Worm (Caenorhabditis elegans) whole organism, L1 larva: ENCODE results near the gene ZK185.3.

Source experiments
- C04F5.9 ChIP-seq: sonication (generic microtip); optimal IDR thresholded peaks from 2 replicates; lab custom pipeline; 2016; ENCODE audit warnings: missing genetic modification characterization, missing compliant biosample characterization
- Y116A8C.19 ChIP-seq: sonication (generic microtip); optimal IDR thresholded peaks from 2 replicates; lab custom pipeline; 2016; ENCODE audit warnings: missing compliant biosample characterization, missing genetic modification characterization, borderline replicate concordance
- aha-1 ChIP-seq: fragments of 150-350 bp; optimal IDR thresholded peaks from 2 replicates; lab custom pipeline; 2014; ENCODE audit warnings: missing biosample characterization, missing genetic modification characterization
- aly-2 ChIP-seq: fragments of 150-350 bp; optimal IDR thresholded peaks from 2 replicates; lab custom pipeline; 2014; ENCODE audit warnings: missing biosample characterization, missing genetic modification characterization
- blmp-1 ChIP-seq: fragments of 150-350 bp; optimal IDR thresholded peaks from 2 replicates; lab custom pipeline; 2014; ENCODE audit warnings: missing biosample characterization, missing genetic modification characterization
- ceh-63 ChIP-seq: fragments of 200-800 bp; sonication (Bioruptor generic); optimal IDR thresholded peaks from 2 replicates; lab custom pipeline; 2018; ENCODE audit warnings: mild to moderate bottlenecking, missing genetic modification characterization, missing compliant biosample characterization
- ceh-8 ChIP-seq: fragments of 200-800 bp; sonication (Bioruptor generic); optimal IDR thresholded peaks from 2 replicates; lab custom pipeline; 2018; ENCODE audit warnings: mild to moderate bottlenecking, missing genetic modification characterization, moderate library complexity, missing compliant biosample characterization
- ceh-90 ChIP-seq: sonication (generic microtip); optimal IDR thresholded peaks from 2 replicates; lab custom pipeline; 2016; ENCODE audit warnings: missing genetic modification characterization, missing compliant biosample characterization
- ces-1 ChIP-seq: fragments of 150-350 bp; optimal IDR thresholded peaks from 2 replicates; lab custom pipeline; 2014; ENCODE audit warnings: missing biosample characterization, missing genetic modification reagents, missing genetic modification characterization
- dsc-1 ChIP-seq: sonication (generic microtip); optimal IDR thresholded peaks from 2 replicates; lab custom pipeline; 2016; ENCODE audit warnings: mild to moderate bottlenecking, missing genetic modification characterization, missing compliant biosample characterization
- egl-27 ChIP-seq, 2 experiments: fragments of 150-350 bp in 1 of 2; sonication (generic microtip); optimal IDR thresholded peaks; 3 replicates each; lab custom pipeline; 2017 to 2018; ENCODE audit warnings: missing biosample characterization in 2 of 2, missing genetic modification characterization in 2 of 2, missing genetic modification reagents in 2 of 2
- ets-5 ChIP-seq: fragments of 200-800 bp; sonication (Bioruptor generic); IDR thresholded peaks from 2 replicates; pipeline ENCODE4 v1.3.6; 2022; ENCODE audit warnings: missing genetic modification characterization, missing compliant biosample characterization
- fkh-8 ChIP-seq: sonication (generic microtip); optimal IDR thresholded peaks from 2 replicates; lab custom pipeline; 2016; ENCODE audit warnings: mild to moderate bottlenecking, missing genetic modification characterization, missing compliant biosample characterization
- hlh-17 ChIP-seq: fragments of 200-800 bp; sonication (Bioruptor generic); optimal IDR thresholded peaks from 2 replicates; lab custom pipeline; 2018; ENCODE audit warnings: missing genetic modification characterization, mild to moderate bottlenecking, missing compliant biosample characterization, moderate library complexity, borderline replicate concordance
- hlh-4 ChIP-seq: sonication (generic microtip); optimal IDR thresholded peaks from 2 replicates; lab custom pipeline; 2016; ENCODE audit warnings: mild to moderate bottlenecking, missing genetic modification characterization, missing compliant biosample characterization
- hpl-2 ChIP-seq: fragments of 150-350 bp; optimal IDR thresholded peaks from 2 replicates; lab custom pipeline; 2014; ENCODE audit warnings: missing biosample characterization, missing genetic modification reagents, missing genetic modification characterization
- isw-1 ChIP-seq: fragments of 200-800 bp; sonication (Bioruptor generic); IDR thresholded peaks from 2 replicates; pipeline ENCODE4 v1.3.6; 2022; ENCODE audit warnings: missing genetic modification characterization, missing compliant biosample characterization
- jun-1 ChIP-seq: fragments of 150-350 bp; optimal IDR thresholded peaks from 2 replicates; lab custom pipeline; 2014; ENCODE audit warnings: missing biosample characterization, missing genetic modification reagents, missing genetic modification characterization
- lin-13 ChIP-seq: fragments of 150-350 bp; optimal IDR thresholded peaks from 2 replicates; lab custom pipeline; 2014; ENCODE audit warnings: missing biosample characterization, missing genetic modification reagents, missing genetic modification characterization
- lin-14 ChIP-seq: fragments of 200-800 bp; sonication (Bioruptor generic); optimal IDR thresholded peaks from 2 replicates; lab custom pipeline; 2018; ENCODE audit warnings: mild to moderate bottlenecking, missing genetic modification characterization, moderate library complexity, missing compliant biosample characterization
- lin-35 ChIP-seq, 2 experiments: fragments of 150-350 bp; optimal IDR thresholded peaks; 2 replicates each; lab custom pipeline; 2014; ENCODE audit warnings: missing biosample characterization in 2 of 2, missing genetic modification characterization in 2 of 2, missing genetic modification reagents in 2 of 2
- lin-39 ChIP-seq: fragments of 150-350 bp; optimal IDR thresholded peaks from 2 replicates; lab custom pipeline; 2014; ENCODE audit warnings: missing biosample characterization, missing genetic modification reagents, missing genetic modification characterization
- lsy-2 ChIP-seq, 2 experiments: fragments of 150-350 bp; optimal IDR thresholded peaks; 2 replicates each; lab custom pipeline; 2014; ENCODE audit warnings: missing biosample characterization in 2 of 2, missing genetic modification characterization in 2 of 2
- mab-9 ChIP-seq: fragments of 200-800 bp; sonication (Bioruptor generic); IDR thresholded peaks from 2 replicates; pipeline ENCODE4 v1.3.6; 2022; ENCODE audit warnings: missing genetic modification reagents, missing genetic modification characterization, missing compliant biosample characterization
- mdl-1 ChIP-seq, 2 experiments: fragments of 150-350 bp; optimal IDR thresholded peaks; 2 replicates each; lab custom pipeline; 2014 to 2017; ENCODE audit warnings: missing biosample characterization in 2 of 2, missing genetic modification characterization in 2 of 2, inconsistent platforms in 1 of 2
- mep-1 ChIP-seq: fragments of 150-350 bp; optimal IDR thresholded peaks from 2 replicates; lab custom pipeline; 2014; ENCODE audit warnings: missing biosample characterization, missing genetic modification characterization
- nhr-12 ChIP-seq: sonication (generic microtip); optimal IDR thresholded peaks from 2 replicates; lab custom pipeline; 2017; ENCODE audit warnings: missing biosample characterization, missing genetic modification characterization
- nhr-20 ChIP-seq: sonication (generic microtip); optimal IDR thresholded peaks from 2 replicates; lab custom pipeline; 2016; ENCODE audit warnings: mild to moderate bottlenecking, missing genetic modification characterization, missing compliant biosample characterization
- nhr-28 ChIP-seq: fragments of 150-350 bp; optimal IDR thresholded peaks from 2 replicates; lab custom pipeline; 2014; ENCODE audit warnings: missing biosample characterization, missing genetic modification characterization
- nhr-71 ChIP-seq: sonication (generic microtip); optimal IDR thresholded peaks from 2 replicates; lab custom pipeline; 2016; ENCODE audit warnings: mild to moderate bottlenecking, missing genetic modification characterization, moderate library complexity, missing compliant biosample characterization
- nhr-76 ChIP-seq: sonication (generic microtip); optimal IDR thresholded peaks from 2 replicates; lab custom pipeline; 2017; ENCODE audit warnings: missing biosample characterization, missing genetic modification characterization
- nhr-77 ChIP-seq: fragments of 150-350 bp; optimal IDR thresholded peaks from 2 replicates; lab custom pipeline; 2014; ENCODE audit warnings: missing biosample characterization, missing genetic modification characterization
- nhr-84 ChIP-seq: sonication (generic microtip); optimal IDR thresholded peaks from 2 replicates; lab custom pipeline; 2017; ENCODE audit warnings: missing biosample characterization, missing genetic modification characterization
- nhr-90 ChIP-seq: sonication (generic microtip); optimal IDR thresholded peaks from 2 replicates; lab custom pipeline; 2016; ENCODE audit warnings: mild to moderate bottlenecking, missing genetic modification characterization, missing compliant biosample characterization; ENCODE audit not compliant: poor library complexity
- pag-3 ChIP-seq: sonication (generic microtip); optimal IDR thresholded peaks from 2 replicates; lab custom pipeline; 2017; ENCODE audit warnings: missing genetic modification characterization, mild to moderate bottlenecking, missing compliant biosample characterization, antibody characterized with exemption, borderline replicate concordance; ENCODE audit not compliant: insufficient read depth
- rnt-1 ChIP-seq: sonication (generic microtip); optimal IDR thresholded peaks from 2 replicates; lab custom pipeline; 2016; ENCODE audit warnings: mild to moderate bottlenecking, missing genetic modification characterization, moderate library complexity, missing compliant biosample characterization
- skn-1 ChIP-seq: fragments of 150-350 bp; optimal IDR thresholded peaks from 2 replicates; lab custom pipeline; 2014; ENCODE audit warnings: missing biosample characterization, missing genetic modification characterization
- snpc-4 ChIP-seq: fragments of 150-350 bp; optimal IDR thresholded peaks from 2 replicates; lab custom pipeline; 2014; ENCODE audit warnings: missing biosample characterization, missing genetic modification characterization
- sptf-1 ChIP-seq: fragments of 150-350 bp; optimal IDR thresholded peaks from 2 replicates; lab custom pipeline; 2014; ENCODE audit warnings: missing biosample characterization, missing genetic modification characterization
- sup-37 ChIP-seq: fragments of 200-800 bp; sonication (Bioruptor generic); optimal IDR thresholded peaks from 2 replicates; lab custom pipeline; 2018; ENCODE audit warnings: mild to moderate bottlenecking, missing genetic modification characterization, missing compliant biosample characterization
- tlp-1 ChIP-seq: fragments of 150-350 bp; optimal IDR thresholded peaks from 2 replicates; lab custom pipeline; 2014; ENCODE audit warnings: missing biosample characterization, missing genetic modification characterization
- unc-130 ChIP-seq: fragments of 150-350 bp; optimal IDR thresholded peaks from 2 replicates; lab custom pipeline; 2017; ENCODE audit warnings: missing biosample characterization, missing genetic modification characterization, inconsistent platforms
- unc-86 ChIP-seq: sonication (generic microtip); optimal IDR thresholded peaks from 2 replicates; lab custom pipeline; 2016; ENCODE audit warnings: missing genetic modification characterization, missing compliant biosample characterization
- ztf-11 ChIP-seq, 2 experiments: sonication (generic microtip); optimal IDR thresholded peaks; 2 replicates each; lab custom pipeline; 2016 to 2017; ENCODE audit warnings: missing genetic modification characterization in 2 of 2, missing biosample characterization in 1 of 2, missing compliant biosample characterization in 1 of 2
- ztf-4 ChIP-seq: fragments of 150-350 bp; optimal IDR thresholded peaks from 2 replicates; lab custom pipeline; 2014; ENCODE audit warnings: missing biosample characterization, missing genetic modification characterization

ZK185.3 gene

DNA sequence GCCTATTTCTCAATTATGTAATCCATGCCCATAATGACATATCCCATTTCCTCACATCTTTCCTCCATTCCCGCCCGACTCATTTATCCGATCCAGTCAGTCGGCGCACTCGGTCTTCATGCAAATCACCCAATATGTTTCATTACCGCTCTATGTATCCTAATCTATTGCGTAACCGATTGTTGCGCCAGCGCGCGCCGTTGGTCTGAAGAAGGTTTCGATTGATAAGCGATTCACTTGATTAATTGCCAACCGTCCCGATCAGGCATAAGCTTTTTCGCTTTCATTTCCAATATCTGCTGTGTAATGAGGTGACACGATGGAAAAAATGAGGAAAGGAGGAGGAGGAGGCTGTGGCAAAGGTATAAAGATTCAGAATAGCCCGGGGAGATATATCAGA lies 12.1 kb downstream of the ZK185.3 start:
- TF ChIP-seq aha-1 (tag; lab: Kevin White, UChicago) (no peak), skn-1 (tag; lab: Kevin White, UChicago) (no peak), fkh-8 (tag; lab: Kevin White, UChicago) (no peak), isw-1 (no peak), unc-86 (tag; lab: Kevin White, UChicago) (no peak), sup-37 (GFP tag; lab: Kevin White, UChicago) (no peak), blmp-1 (tag; lab: Kevin White, UChicago) (peak; percentile 98)

DNA sequence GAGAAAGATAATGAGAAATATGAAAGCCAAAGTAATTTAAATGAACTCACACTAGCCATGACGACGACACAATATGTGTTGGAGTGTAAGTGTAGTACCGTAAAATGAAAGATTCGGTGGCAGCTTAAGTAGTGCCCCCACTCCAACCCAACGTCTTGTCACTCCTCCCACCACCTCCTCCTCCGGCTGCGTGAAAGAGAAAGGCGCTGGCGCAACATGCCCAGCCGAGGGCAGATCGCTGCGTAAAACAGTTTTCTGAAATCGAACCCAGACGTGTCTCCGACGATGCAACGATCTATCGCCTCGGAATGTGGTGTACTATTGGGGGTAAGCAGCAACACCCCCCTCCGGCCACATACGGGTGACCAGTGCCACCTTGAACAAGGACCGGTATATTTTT lies 13.2 kb downstream of the ZK185.3 start, which contains the start of gene ZK180.5:
TSS of gene ZK180.5 (minus strand) at position 101 of the 400 bp plus-strand sequence.
- no peak for TF ChIP-seq pag-3 (tag; lab: Kevin White, UChicago)
- peak; percentile 34 for TF ChIP-seq blmp-1 (tag; lab: Kevin White, UChicago)

DNA sequence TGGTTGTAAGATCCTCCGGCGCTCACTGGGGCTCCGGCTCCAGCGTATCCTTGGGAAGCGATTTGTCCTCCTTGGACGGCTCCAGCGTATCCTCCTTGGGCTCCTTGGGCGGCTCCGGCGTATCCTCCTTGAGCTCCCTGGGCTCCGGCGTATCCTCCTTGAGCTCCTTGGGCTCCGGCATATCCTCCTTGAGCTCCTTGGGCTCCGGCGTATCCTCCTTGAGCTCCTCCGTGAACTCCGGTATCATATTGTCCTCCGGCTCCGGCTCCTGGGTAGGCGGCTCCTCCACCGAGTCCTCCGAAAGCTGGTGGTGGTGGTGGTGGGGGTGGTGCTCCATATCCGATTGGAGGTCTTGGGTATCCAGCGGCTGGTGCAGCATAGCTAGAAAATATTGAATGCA lies 13.8 kb downstream of the ZK185.3 start:
- TF ChIP-seq hpl-2 (GFP tag; lab: Kevin White, UChicago) (no peak), rnt-1 (no peak), nhr-76 (tag; lab: Kevin White, UChicago) (no peak), ceh-63 (GFP tag; lab: Kevin White, UChicago) (no peak), ztf-4 (tag; lab: Kevin White, UChicago) (no peak), ceh-8 (GFP tag; lab: Kevin White, UChicago) (peak; percentile 2), hlh-17 (GFP tag; lab: Kevin White, UChicago) (no peak)
- TF ChIP-seq, all 84 proteins: peak for 1

DNA sequence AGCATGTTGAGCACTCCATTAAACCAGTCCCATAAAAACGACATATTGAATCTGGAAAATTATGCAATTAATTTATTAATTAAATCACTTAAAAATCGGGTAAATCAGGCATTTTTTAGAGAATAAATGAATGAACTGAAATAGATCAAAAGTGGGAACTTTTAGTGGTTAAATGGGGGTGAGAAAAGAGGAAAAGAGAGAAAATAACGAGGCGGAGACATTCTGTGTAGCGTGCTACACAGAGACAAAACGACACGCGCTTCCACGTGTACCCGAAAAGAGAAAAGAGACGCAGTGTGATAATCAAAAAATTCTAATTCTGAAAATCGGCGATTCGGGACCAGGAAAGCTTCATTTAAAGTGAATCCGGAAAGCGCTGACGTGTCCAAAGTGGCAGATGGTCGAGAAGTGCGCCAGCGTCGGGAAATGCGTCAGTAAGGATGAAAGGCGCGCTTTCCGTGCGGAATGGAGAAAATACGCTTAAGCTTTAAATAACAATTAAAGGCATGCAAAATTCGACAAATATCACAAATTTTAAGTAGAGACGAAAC lies 16.9 kb downstream of the ZK185.3 start, which contains the start of gene sar-1:
TSS of gene sar-1 (minus strand) at position 51 of the 551 bp plus-strand sequence.
- peak; percentile 69 for TF ChIP-seq sup-37 (GFP tag; lab: Kevin White, UChicago)
- TF ChIP-seq nhr-71 (tag; lab: Kevin White, UChicago): peak; percentile 93
- peak; percentile 91 for TF ChIP-seq rnt-1
- peak; percentile 88 for TF ChIP-seq lin-14 (GFP tag; lab: Kevin White, UChicago)
- peak; percentile 88 for TF ChIP-seq unc-86 (tag; lab: Kevin White, UChicago)
- peak; percentile 71 for TF ChIP-seq fkh-8 (tag; lab: Kevin White, UChicago)
- no peak; the same call in 1 of the 2 replicates for TF ChIP-seq mab-9
- TF ChIP-seq nhr-90 (tag; lab: Kevin White, UChicago): peak; percentile 77
- TF ChIP-seq ztf-4 (tag; lab: Kevin White, UChicago): peak; percentile 53
- no peak for TF ChIP-seq ceh-90 (tag; lab: Kevin White, UChicago)
- TF ChIP-seq dsc-1 (tag; lab: Kevin White, UChicago): peak; percentile 91
- TF ChIP-seq aly-2: peak; percentile 62
- TF ChIP-seq hlh-4: no peak
- peak; percentile 41 for TF ChIP-seq snpc-4 (tag; lab: Kevin White, UChicago)
- peak; percentile 35 for TF ChIP-seq C04F5.9 (tag; lab: Kevin White, UChicago)
- TF ChIP-seq lin-13 (GFP tag; lab: Kevin White, UChicago): peak; percentile 81
- TF ChIP-seq jun-1 (tag; lab: Kevin White, UChicago): peak; percentile 69
- TF ChIP-seq lsy-2 (tag; optimal IDR thresholded peaks at IDR 0.05; lab: Kevin White, UChicago): peak; percentile 85 to 89
- peak; percentile 95 for TF ChIP-seq mep-1 (tag; lab: Kevin White, UChicago)
- no peak for TF ChIP-seq egl-27 (tag; optimal IDR thresholded peaks at IDR 0.05; lab: Kevin White, UChicago)
- no peak for TF ChIP-seq Y116A8C.19
- TF ChIP-seq ets-5 (GFP tag; lab: Robert Waterston, UW): no peak
- no peak for TF ChIP-seq nhr-84 (tag; lab: Kevin White, UChicago)
- TF ChIP-seq nhr-77 (tag; lab: Kevin White, UChicago): peak; percentile 64
- TF ChIP-seq ces-1: no peak
- TF ChIP-seq lin-35 (GFP tag; optimal IDR thresholded peaks at IDR 0.05; lab: Kevin White, UChicago): peak; percentile 82 to 87
- TF ChIP-seq nhr-28: no peak
- no peak for TF ChIP-seq tlp-1 (tag; lab: Kevin White, UChicago)
- TF ChIP-seq unc-130 (tag; lab: Kevin White, UChicago): peak; percentile 35
- peak in 1 of 2 experiments; percentile 31 for TF ChIP-seq ztf-11 (tag; optimal IDR thresholded peaks at IDR 0.05; lab: Kevin White, UChicago)
- TF ChIP-seq nhr-12 (tag; lab: Kevin White, UChicago): no peak
- peak; percentile 74 for TF ChIP-seq lin-39 (tag; lab: Kevin White, UChicago)
- peak in 1 of 2 experiments; percentile 45 for TF ChIP-seq mdl-1 (tag; optimal IDR thresholded peaks at IDR 0.05; lab: Kevin White, UChicago)
- TF ChIP-seq sptf-1 (tag; lab: Kevin White, UChicago): no peak
- peak; percentile 48 for TF ChIP-seq skn-1 (tag; lab: Kevin White, UChicago)
- TF ChIP-seq aha-1 (tag; lab: Kevin White, UChicago): peak; percentile 17
- TF ChIP-seq nhr-20: peak; percentile 86
